Fruit fly (Drosophila melanogaster) whole organism, embryonic: ENCODE measurements around the gene CG7352.

Source experiments
- Ada2b ChIP-seq: fragments of 200-800 bp; sonication (Bioruptor generic); IDR thresholded peaks from 2 replicates; pipeline ENCODE4 v1.3.6; 2022; ENCODE audit warnings: missing biosample characterization, missing genetic modification characterization
- Awh ChIP-seq: fragments of 200-800 bp; sonication (Bioruptor generic); IDR thresholded peaks from 2 replicates; pipeline ENCODE4, ENCODE4 v1.3.6; 2022; ENCODE audit warnings: missing biosample characterization, missing genetic modification characterization
- CG10147 ChIP-seq: fragments of 200-800 bp; sonication (Bioruptor generic); optimal IDR thresholded peaks from 2 replicates; lab custom pipeline; 2019; ENCODE audit warnings: missing biosample characterization, mild to moderate bottlenecking, missing genetic modification characterization, moderate library complexity
- CG10267 ChIP-seq: fragments of 200-800 bp; sonication (Bioruptor generic); optimal IDR thresholded peaks from 2 replicates; lab custom pipeline; 2018; ENCODE audit warnings: missing biosample characterization, mild to moderate bottlenecking, missing genetic modification characterization, moderate library complexity
- CG10366 ChIP-seq: fragments of 200-800 bp; sonication (Bioruptor generic); IDR thresholded peaks from 2 replicates; pipeline ENCODE4 v1.3.6; 2022; ENCODE audit warnings: missing biosample characterization, missing genetic modification characterization
- CG11085 ChIP-seq: fragments of 200-800 bp; sonication (Bioruptor generic); IDR thresholded peaks from 2 replicates; pipeline ENCODE4 v1.3.6; 2022; ENCODE audit warnings: missing biosample characterization, missing genetic modification characterization
- CG11398 ChIP-seq: fragments of 200-800 bp; sonication (Bioruptor generic); optimal IDR thresholded peaks from 2 replicates; lab custom pipeline; 2016; ENCODE audit warnings: missing biosample characterization, missing genetic modification characterization
- CG12155 ChIP-seq: fragments of 200-800 bp; sonication (Bioruptor generic); optimal IDR thresholded peaks from 3 replicates; lab custom pipeline; 2016; ENCODE audit warnings: missing biosample characterization, missing genetic modification characterization
- CG13424 ChIP-seq: fragments of 200-800 bp; sonication (Bioruptor generic); optimal IDR thresholded peaks from 2 replicates; lab custom pipeline; 2019; ENCODE audit warnings: missing biosample characterization, mild to moderate bottlenecking, missing genetic modification characterization, moderate library complexity
- CG14441 ChIP-seq: fragments of 200-800 bp; sonication (Bioruptor generic); IDR thresholded peaks from 2 replicates; pipeline ENCODE4 v1.3.6; 2022; ENCODE audit warnings: missing biosample characterization, missing genetic modification characterization
- CG14860 ChIP-seq: fragments of 200-800 bp; sonication (Bioruptor generic); IDR thresholded peaks from 3 replicates; pipeline ENCODE4 v1.3.6; 2022; ENCODE audit warnings: missing biosample characterization, missing genetic modification characterization; ENCODE audit not compliant: partially characterized antibody
- CG17829 ChIP-seq: fragments of 200-800 bp; optimal IDR thresholded peaks from 2 replicates; lab custom pipeline; 2019; ENCODE audit warnings: missing biosample characterization, mild to moderate bottlenecking, missing genetic modification characterization, moderate library complexity
- CG2202 ChIP-seq: fragments of 200-800 bp; sonication (Bioruptor generic); optimal IDR thresholded peaks from 2 replicates; lab custom pipeline; 2018; ENCODE audit warnings: missing biosample characterization, mild to moderate bottlenecking, missing genetic modification characterization
- CG34422 ChIP-seq: fragments of 200-800 bp; sonication (Bioruptor generic); IDR thresholded peaks from 3 replicates; pipeline ENCODE4 v1.3.6; 2022; ENCODE audit warnings: missing biosample characterization, missing genetic modification characterization
- CG4282 ChIP-seq: fragments of 200-800 bp; sonication (Bioruptor generic); optimal IDR thresholded peaks from 2 replicates; lab custom pipeline; 2016; ENCODE audit warnings: missing biosample characterization, missing genetic modification characterization
- CG7963 ChIP-seq: fragments of 200-800 bp; sonication (Bioruptor generic); IDR thresholded peaks from 3 replicates; pipeline ENCODE4 v1.3.6; 2022; ENCODE audit warnings: missing biosample characterization, missing genetic modification characterization; ENCODE audit not compliant: partially characterized antibody
- CG9797 ChIP-seq: fragments of 200-800 bp; sonication (Bioruptor generic); optimal IDR thresholded peaks from 3 replicates; lab custom pipeline; 2018; ENCODE audit warnings: missing biosample characterization, mild to moderate bottlenecking, missing genetic modification characterization
- ERR ChIP-seq: fragments of 200-800 bp; sonication (Bioruptor generic); optimal IDR thresholded peaks from 2 replicates; lab custom pipeline; 2016; ENCODE audit warnings: missing biosample characterization, missing genetic modification characterization
- GATAe ChIP-seq: fragments of 200-800 bp; sonication (Bioruptor generic); conservative IDR thresholded peaks from 2 replicates; pipeline ENCODE4 v1.3.6; 2022; ENCODE audit warnings: missing biosample characterization, missing genetic modification characterization
- Kr ChIP-seq: fragments of 200-800 bp; sonication (Bioruptor generic); optimal IDR thresholded peaks from 2 replicates; lab custom pipeline; 2017; ENCODE audit warnings: missing biosample characterization, mild to moderate bottlenecking, missing genetic modification characterization
- NK7.1 ChIP-seq: fragments of 200-800 bp; sonication (Bioruptor generic); optimal IDR thresholded peaks from 3 replicates; lab custom pipeline; 2016; ENCODE audit warnings: missing biosample characterization, missing genetic modification characterization
- Neu2 ChIP-seq: fragments of 200-800 bp; sonication (Bioruptor generic); optimal IDR thresholded peaks from 3 replicates; lab custom pipeline; 2016; ENCODE audit warnings: missing biosample characterization, missing genetic modification characterization, borderline replicate concordance
- Oli ChIP-seq: fragments of 200-800 bp; sonication (Bioruptor generic); optimal IDR thresholded peaks from 2 replicates; lab custom pipeline; 2018; ENCODE audit warnings: missing biosample characterization, mild to moderate bottlenecking, missing genetic modification characterization, moderate library complexity
- Opbp ChIP-seq: fragments of 200-800 bp; sonication (Bioruptor generic); IDR thresholded peaks from 3 replicates; pipeline ENCODE4 v1.3.6; 2022; ENCODE audit warnings: missing biosample characterization, missing genetic modification characterization; ENCODE audit not compliant: partially characterized antibody
- Optix ChIP-seq: fragments of 200-800 bp; sonication (Bioruptor generic); IDR thresholded peaks from 3 replicates; pipeline ENCODE4 v1.3.6; 2022; ENCODE audit warnings: missing biosample characterization, missing genetic modification characterization
- Sox100B ChIP-seq: fragments of 200-800 bp; sonication (Bioruptor generic); optimal IDR thresholded peaks from 3 replicates; lab custom pipeline; 2018; ENCODE audit warnings: missing biosample characterization, mild to moderate bottlenecking, missing genetic modification characterization
- Trl ChIP-seq, 3 experiments: fragments of >200 bp in 2 of 3; fragments of 200-800 bp in 1 of 3; sonication (Bioruptor generic) in 1 of 3; optimal IDR thresholded peaks; 2 replicates in 1 of 3; 3 replicates in 2 of 3; lab custom pipeline; 2016 to 2017; ENCODE audit warnings: missing biosample characterization in 1 of 3, missing genetic modification characterization in 1 of 3
- az2 ChIP-seq: fragments of 200-800 bp; sonication (Bioruptor generic); optimal IDR thresholded peaks from 3 replicates; lab custom pipeline; 2016; ENCODE audit warnings: missing biosample characterization, missing genetic modification characterization
- bcd ChIP-seq: fragments of 200-800 bp; sonication (Bioruptor generic); optimal IDR thresholded peaks from 2 replicates; lab custom pipeline; 2017; ENCODE audit warnings: missing biosample characterization, mild to moderate bottlenecking, missing genetic modification characterization
- bowl ChIP-seq: fragments of 200-800 bp; sonication (Bioruptor generic); IDR thresholded peaks from 2 replicates; pipeline ENCODE4 v1.3.6; 2022; ENCODE audit warnings: missing biosample characterization, missing genetic modification characterization
- btn ChIP-seq: fragments of 200-800 bp; sonication (Bioruptor generic); optimal IDR thresholded peaks from 2 replicates; lab custom pipeline; 2016; ENCODE audit warnings: missing biosample characterization, missing genetic modification characterization
- cad ChIP-seq: fragments of >200 bp; optimal IDR thresholded peaks from 2 replicates; lab custom pipeline; 2017; ENCODE audit warnings: missing biosample characterization, missing genetic modification characterization
- chm ChIP-seq: fragments of 200-800 bp; sonication (Bioruptor generic); IDR thresholded peaks from 2 replicates; pipeline ENCODE4 v1.3.6; 2022; ENCODE audit warnings: missing biosample characterization, missing genetic modification characterization
- dan ChIP-seq: fragments of 200-800 bp; sonication (Bioruptor generic); IDR thresholded peaks from 2 replicates; pipeline ENCODE4 v1.3.6; 2022; ENCODE audit warnings: missing biosample characterization, missing genetic modification characterization
- disco-r ChIP-seq: fragments of 200-800 bp; sonication (Bioruptor generic); optimal IDR thresholded peaks from 2 replicates; lab custom pipeline; 2016; ENCODE audit warnings: missing biosample characterization, missing genetic modification characterization
- gfzf ChIP-seq: fragments of 200-800 bp; sonication (Bioruptor generic); optimal IDR thresholded peaks from 2 replicates; lab custom pipeline; 2016; ENCODE audit warnings: missing biosample characterization, mild to moderate bottlenecking, missing genetic modification characterization, moderate library complexity
- gsb ChIP-seq: fragments of 200-800 bp; sonication (Bioruptor generic); IDR thresholded peaks from 2 replicates; pipeline ENCODE4 v1.3.6; 2022; ENCODE audit warnings: missing biosample characterization, missing genetic modification characterization
- jigr1 ChIP-seq: fragments of 200-800 bp; sonication (Bioruptor generic); IDR thresholded peaks from 3 replicates; pipeline ENCODE4 v1.3.6; 2022; ENCODE audit warnings: missing biosample characterization, missing genetic modification characterization
- jing ChIP-seq: fragments of 200-800 bp; sonication (Bioruptor generic); optimal IDR thresholded peaks from 2 replicates; lab custom pipeline; 2018; ENCODE audit warnings: missing biosample characterization, mild to moderate bottlenecking, missing genetic modification characterization
- lilli ChIP-seq: fragments of 200-800 bp; sonication (Bioruptor generic); optimal IDR thresholded peaks from 3 replicates; lab custom pipeline; 2016; ENCODE audit warnings: missing biosample characterization, missing genetic modification characterization
- nau ChIP-seq: fragments of 200-800 bp; sonication (Bioruptor generic); optimal IDR thresholded peaks from 3 replicates; lab custom pipeline; 2017; ENCODE audit warnings: missing biosample characterization, mild to moderate bottlenecking, missing genetic modification characterization, missing genetic modification reagents
- pho ChIP-seq: fragments of 200-800 bp; sonication (Bioruptor generic); optimal IDR thresholded peaks from 2 replicates; lab custom pipeline; 2016; ENCODE audit warnings: missing biosample characterization, missing genetic modification characterization
- pros ChIP-seq: fragments of 200-800 bp; sonication (Bioruptor generic); optimal IDR thresholded peaks from 3 replicates; lab custom pipeline; 2019; ENCODE audit warnings: missing biosample characterization, mild to moderate bottlenecking, missing genetic modification characterization, moderate library complexity
- sna ChIP-seq: fragments of 200-800 bp; sonication (Bioruptor generic); IDR thresholded peaks from 2 replicates; pipeline ENCODE4 v1.3.6; 2022; ENCODE audit warnings: missing biosample characterization, missing genetic modification characterization; ENCODE audit not compliant: partially characterized antibody
- ssp ChIP-seq: fragments of 200-800 bp; sonication (Bioruptor generic); IDR thresholded peaks from 2 replicates; pipeline ENCODE4 v1.3.6; 2022; ENCODE audit warnings: missing biosample characterization, missing genetic modification characterization
- stwl ChIP-seq: fragments of 200-800 bp; sonication (Bioruptor generic); optimal IDR thresholded peaks from 3 replicates; lab custom pipeline; 2018; ENCODE audit warnings: missing biosample characterization, mild to moderate bottlenecking, missing genetic modification characterization, moderate library complexity
- twi ChIP-seq: fragments of 200-800 bp; optimal IDR thresholded peaks from 2 replicates; lab custom pipeline; 2019; ENCODE audit warnings: missing biosample characterization, mild to moderate bottlenecking, missing genetic modification characterization, moderate library complexity
- wdn ChIP-seq: fragments of 200-800 bp; sonication (Bioruptor generic); IDR thresholded peaks from 2 replicates; pipeline ENCODE4 v1.3.6; 2022; ENCODE audit warnings: missing biosample characterization, missing genetic modification characterization
- zf30C ChIP-seq: fragments of 200-800 bp; sonication (Bioruptor generic); optimal IDR thresholded peaks from 3 replicates; lab custom pipeline; 2018; ENCODE audit warnings: missing biosample characterization, mild to moderate bottlenecking, missing genetic modification characterization

The CG7352 gene

dm6 chr3R:8333768-8334470 lies 13.5 kb upstream of the CG7352 start, which contains the start of gene Poxm (continued):
- TF ChIP-seq CG10267 (tag; lab: Kevin White, UChicago), result peak; percentile 86
- no peak for TF ChIP-seq NK7.1 (GFP tag; lab: Kevin White, UChicago)
- TF ChIP-seq GATAe, result no peak
- peak; percentile 39 for TF ChIP-seq btn (GFP tag; lab: Kevin White, UChicago)
- TF ChIP-seq lilli (GFP tag; lab: Kevin White, UChicago), result peak; percentile 81
- TF ChIP-seq wdn, result peak; percentile 47; the same call in 1 of the 2 replicates
- TF ChIP-seq CG10147, result peak; percentile 85
- peak; percentile 89 for TF ChIP-seq CG34422 (GFP tag; lab: Robert Waterston, UW)
- TF ChIP-seq Opbp (GFP tag; lab: Robert Waterston, UW), result no peak
- peak; percentile 96 for TF ChIP-seq Sox100B (GFP tag; lab: Kevin White, UChicago)
- peak; percentile 70 for TF ChIP-seq Awh (GFP tag; lab: Robert Waterston, UW)
- TF ChIP-seq twi, result peak; percentile 90
- TF ChIP-seq CG7963 (GFP tag; lab: Robert Waterston, UW), result no peak
- TF ChIP-seq CG17829 (tag; lab: Kevin White, UChicago), result peak; percentile 96
- no peak for TF ChIP-seq CG4282
- TF ChIP-seq ERR (GFP tag; lab: Kevin White, UChicago), result no peak
- TF ChIP-seq CG13424 (tag; lab: Kevin White, UChicago), result peak; percentile 94
- no peak for TF ChIP-seq chm (GFP tag; lab: Robert Waterston, UW)
- TF ChIP-seq CG14860 (GFP tag; lab: Robert Waterston, UW), result no peak
- no peak for TF ChIP-seq gfzf (GFP tag; lab: Kevin White, UChicago)
- TF ChIP-seq Kr (GFP tag; lab: Kevin White, UChicago), result peak; percentile 36
- TF ChIP-seq jing (GFP tag; lab: Kevin White, UChicago), result peak; percentile 58
- peak; percentile 78 for TF ChIP-seq nau (GFP tag; lab: Kevin White, UChicago)
- TF ChIP-seq stwl (tag; lab: Kevin White, UChicago), result no peak
- TF ChIP-seq CG2202 (tag; lab: Kevin White, UChicago), result peak; percentile 65
- TF ChIP-seq ssp (GFP tag; lab: Robert Waterston, UW), result peak; percentile 89
- TF ChIP-seq Trl (optimal IDR thresholded peaks at IDR 0.05; lab: Kevin White, UChicago), result peak; percentile 47 to 78
- TF ChIP-seq Trl (GFP tag; optimal IDR thresholded peaks at IDR 0.05; lab: Kevin White, UChicago), result peak; percentile 58
- TF ChIP-seq Ada2b (GFP tag; lab: Robert Waterston, UW), result peak; percentile 88
- peak; percentile 3 for TF ChIP-seq disco-r (GFP tag; lab: Kevin White, UChicago)
- peak; percentile 68; the same call in 1 of the 2 replicates for TF ChIP-seq gsb (GFP tag; lab: Robert Waterston, UW)
- TF ChIP-seq CG14441, result peak; percentile 86
- TF ChIP-seq bowl (GFP tag; lab: Robert Waterston, UW), result no peak
- TF ChIP-seq zf30C (GFP tag; lab: Kevin White, UChicago), result no peak
- no peak for TF ChIP-seq cad (GFP tag; lab: Kevin White, UChicago)
- peak; percentile 23 for TF ChIP-seq CG9797 (GFP tag; lab: Kevin White, UChicago)
- peak; percentile 86; the same call in 2 of the 3 replicates for TF ChIP-seq jigr1 (GFP tag; lab: Robert Waterston, UW)
- peak; percentile 57 for TF ChIP-seq CG11085 (GFP tag; lab: Robert Waterston, UW)
- TF ChIP-seq CG11398, result no peak
- TF ChIP-seq sna (GFP tag; lab: Robert Waterston, UW), result no peak
- peak; percentile 78 for TF ChIP-seq CG12155
- peak; percentile 93 for TF ChIP-seq bcd (GFP tag; lab: Kevin White, UChicago)
- peak; percentile 16 for TF ChIP-seq pho (GFP tag; lab: Kevin White, UChicago)
- peak; percentile 92 for TF ChIP-seq az2 (GFP tag; lab: Kevin White, UChicago)
- TF ChIP-seq Optix, result peak; percentile 76; the same call in 2 of the 3 replicates
- TF ChIP-seq CG10366 (GFP tag; lab: Robert Waterston, UW), result peak; percentile 79
- TF ChIP-seq Oli (tag; lab: Kevin White, UChicago), result peak; percentile 95
- no peak for TF ChIP-seq pros (GFP tag; lab: Kevin White, UChicago)
- TF ChIP-seq Neu2 (GFP tag; lab: Kevin White, UChicago), result no peak
- peak; percentile 81 for TF ChIP-seq dan
